Worm (Caenorhabditis elegans): ENCODE measurements around the gene W02F12.2.
A peak's percentile ranks its signal among the peaks of the same experiment; 100 is the strongest.

W02F12.2 gene

DNA sequence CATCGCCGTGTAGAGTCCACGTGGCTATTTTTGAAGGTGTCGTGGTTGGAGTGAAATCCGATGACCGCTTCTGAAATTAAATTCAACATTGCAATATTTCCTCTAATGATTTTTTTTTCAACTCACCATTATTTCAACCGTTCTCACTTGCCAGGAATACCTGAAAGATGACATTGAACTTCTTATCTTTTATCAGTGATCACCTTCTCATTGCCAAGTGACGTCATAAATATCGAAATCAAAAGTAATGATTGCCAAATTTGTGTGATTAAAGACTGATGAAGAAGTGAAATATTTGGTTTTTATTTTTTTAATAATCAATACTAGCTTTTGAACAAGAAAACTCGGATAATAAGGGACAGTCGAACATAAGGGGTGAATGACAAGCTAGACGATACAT, 9.3 kb upstream of the W02F12.2 start, which contains the start of gene W02F12.4 (continued):
- TF ChIP-seq blmp-1 (tag; optimal IDR thresholded peaks at IDR 0.05): peak; percentile 53
- no peak for TF ChIP-seq rnt-1 (tag; optimal IDR thresholded peaks at IDR 0.05)
- no peak for TF ChIP-seq mef-2 (tag; optimal IDR thresholded peaks at IDR 0.05)
- TF ChIP-seq sptf-1 (tag; optimal IDR thresholded peaks at IDR 0.05): no peak
- no peak for TF ChIP-seq hpl-2 (GFP tag; optimal IDR thresholded peaks at IDR 0.05)
- no peak for TF ChIP-seq efl-1 (optimal IDR thresholded peaks at IDR 0.05)
- TF ChIP-seq efl-1 (GFP tag; optimal IDR thresholded peaks at IDR 0.05 in 1 of 2): no peak
- no peak for TF ChIP-seq lin-13 (GFP tag; optimal IDR thresholded peaks at IDR 0.05)
- no peak for TF ChIP-seq mab-9 (GFP tag; IDR thresholded peaks at IDR 0.05)

DNA sequence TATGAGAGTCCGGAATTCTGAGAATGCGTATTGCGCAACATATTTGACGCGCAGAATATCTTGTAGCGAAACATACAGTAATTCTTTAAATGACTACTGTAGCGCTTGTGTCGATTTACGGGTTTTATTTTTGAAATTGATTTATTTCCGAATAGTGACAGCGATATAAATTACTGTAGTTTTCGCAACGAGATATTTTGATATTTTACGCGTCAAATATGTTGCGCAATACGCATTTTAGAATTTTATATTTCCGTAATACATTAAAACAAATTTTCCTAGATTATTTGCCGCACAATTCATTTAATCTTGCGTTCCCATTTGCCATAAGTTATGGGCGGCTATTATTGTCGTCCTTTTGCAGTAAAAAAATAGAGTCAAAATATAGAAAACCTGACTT, 7.9 kb upstream of the W02F12.2 start:
- TF ChIP-seq vab-15 (tag; optimal IDR thresholded peaks at IDR 0.05): no peak
- no peak for TF ChIP-seq irx-1 (tag; optimal IDR thresholded peaks at IDR 0.05)
- TF ChIP-seq aly-2 (tag; optimal IDR thresholded peaks at IDR 0.05): no peak
- no peak for TF ChIP-seq rnt-1 (tag; optimal IDR thresholded peaks at IDR 0.05)
- no peak for TF ChIP-seq F16B12.6 (tag; optimal IDR thresholded peaks at IDR 0.05)
- no peak for TF ChIP-seq nhr-76 (tag; optimal IDR thresholded peaks at IDR 0.05)
- no peak for TF ChIP-seq nhr-47 (tag; optimal IDR thresholded peaks at IDR 0.05)
- no peak for TF ChIP-seq fos-1 (tag; optimal IDR thresholded peaks at IDR 0.05)
- TF ChIP-seq mdl-1 (tag; optimal IDR thresholded peaks at IDR 0.05): no peak
- no peak for TF ChIP-seq aha-1 (tag; optimal IDR thresholded peaks at IDR 0.05)
- TF ChIP-seq pag-3 (tag; optimal IDR thresholded peaks at IDR 0.05; ENCODE audit: borderline replicate concordance, insufficient read depth): no peak
- TF ChIP-seq ceh-90 (tag; optimal IDR thresholded peaks at IDR 0.05): no peak
- TF ChIP-seq unc-130 (tag; optimal IDR thresholded peaks at IDR 0.05): no peak
- no peak for TF ChIP-seq fkh-10 (GFP tag; optimal IDR thresholded peaks at IDR 0.05)
- TF ChIP-seq blmp-1 (tag; optimal IDR thresholded peaks at IDR 0.05): no peak
- no peak for TF ChIP-seq nhr-85 (tag)
- TF ChIP-seq nhr-12 (tag; optimal IDR thresholded peaks at IDR 0.05): no peak
- TF ChIP-seq sox-4 (tag; optimal IDR thresholded peaks at IDR 0.05): no peak
- no peak for TF ChIP-seq snpc-4 (tag; optimal IDR thresholded peaks at IDR 0.05)
- no peak for TF ChIP-seq efl-1 (optimal IDR thresholded peaks at IDR 0.05)
- no peak for TF ChIP-seq efl-1 (GFP tag; optimal IDR thresholded peaks at IDR 0.05 in 1 of 2)

DNA sequence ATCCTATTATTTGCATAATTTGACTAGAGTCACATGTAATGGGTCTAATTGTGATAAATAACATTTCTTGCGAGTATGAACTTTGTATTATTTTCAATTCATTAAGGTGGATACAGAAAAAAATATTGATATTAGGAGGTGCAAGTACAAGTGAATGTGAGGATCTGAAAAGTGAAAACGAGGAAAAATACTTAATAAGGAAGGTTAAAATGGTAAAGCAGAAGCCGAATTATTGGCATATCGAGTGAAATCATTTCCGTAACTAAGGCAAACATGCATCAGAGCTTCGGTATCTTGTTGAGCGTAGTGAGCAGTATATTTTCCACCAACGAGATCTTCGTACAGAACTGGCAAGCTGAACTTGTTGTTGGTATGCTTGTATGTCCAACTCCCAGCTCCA, 7.0 kb upstream of the W02F12.2 start:
- TF ChIP-seq unc-130 (tag; optimal IDR thresholded peaks at IDR 0.05) (no peak), Y116A8C.19 (tag; optimal IDR thresholded peaks at IDR 0.05; ENCODE audit: borderline replicate concordance) (no peak), mep-1 (tag; optimal IDR thresholded peaks at IDR 0.05) (no peak), nhr-19 (GFP tag; conservative IDR thresholded peaks at IDR 0.05) (no peak), zip-4 (GFP tag; optimal IDR thresholded peaks at IDR 0.05) (no peak)

DNA sequence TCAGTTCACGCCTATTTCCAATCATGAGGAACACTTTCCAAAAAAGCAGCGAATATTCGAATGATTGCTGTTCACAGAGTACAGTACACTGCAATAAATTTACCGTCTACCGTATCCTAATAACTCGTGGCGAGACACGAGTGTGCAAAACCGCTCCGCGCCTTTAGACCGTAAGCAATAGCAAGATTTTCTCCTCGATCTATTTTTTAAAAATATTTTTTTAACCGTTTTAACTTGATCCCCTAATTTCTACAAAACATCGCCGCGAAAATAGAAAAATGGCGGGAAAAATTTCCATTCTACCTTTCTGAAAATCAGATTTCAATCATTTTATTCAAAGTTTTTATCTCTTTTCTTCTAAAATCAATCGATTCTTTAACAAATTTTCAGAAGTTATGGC, 5.2 kb upstream of the W02F12.2 start, which contains the start of gene era-1:
Gene era-1 (plus strand): TSS at position 366 of the 400 bp plus-strand sequence.
- TF ChIP-seq nhr-76 (tag; optimal IDR thresholded peaks at IDR 0.05) (no peak), sox-4 (tag; optimal IDR thresholded peaks at IDR 0.05) (no peak), unc-30 (tag; optimal IDR thresholded peaks at IDR 0.05) (no peak), dpl-1 (GFP tag; optimal IDR thresholded peaks at IDR 0.05) (no peak), lin-35 (GFP tag; optimal IDR thresholded peaks at IDR 0.05) (no peak), alr-1 (tag; optimal IDR thresholded peaks at IDR 0.05; ENCODE audit: borderline replicate concordance) (no peak), zag-1 (tag; optimal IDR thresholded peaks at IDR 0.05) (no peak), sup-37 (GFP tag; optimal IDR thresholded peaks at IDR 0.05) (no peak), mef-2 (tag; optimal IDR thresholded peaks at IDR 0.05) (no peak)

DNA sequence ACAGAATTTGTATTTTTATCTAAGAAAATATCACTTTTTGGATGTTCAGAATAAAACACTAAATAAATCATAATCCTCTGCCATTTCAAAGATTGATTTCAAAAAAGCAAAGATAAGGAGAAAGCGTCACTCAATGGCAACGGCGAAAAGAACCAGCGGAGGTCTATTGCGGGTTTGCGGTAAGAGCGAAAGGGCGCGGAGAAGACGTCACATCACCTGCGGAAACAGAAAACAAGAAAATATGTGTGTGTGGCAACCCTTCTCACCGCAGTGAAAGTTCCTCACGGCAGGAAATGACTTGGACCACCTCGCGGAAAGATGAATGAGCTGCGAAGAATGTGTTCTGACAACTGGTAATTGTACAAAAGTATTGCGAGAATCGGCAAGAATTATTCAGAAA, 2.4 kb upstream of the W02F12.2 start:
- TF ChIP-seq sptf-1 (tag; optimal IDR thresholded peaks at IDR 0.05): no peak
- TF ChIP-seq blmp-1 (tag; optimal IDR thresholded peaks at IDR 0.05): peak; percentile 91

Data from whole organism, L1 larva.